Fruit fly (Drosophila melanogaster) whole organism, pupa: Measurements from ENCODE around the gene mRpL4.

Experiments
- CG10348 ChIP-seq: fragments of 200-800 bp; sonication (Bioruptor generic); IDR thresholded peaks from 2 replicates; pipeline ENCODE4 v1.3.6; 2022; ENCODE audit warnings: missing biosample characterization, missing genetic modification characterization
- CG12605 ChIP-seq: fragments of 200-800 bp; sonication (Bioruptor generic); IDR thresholded peaks from 2 replicates; pipeline ENCODE4 v1.3.6; 2022; ENCODE audit warnings: missing biosample characterization, missing genetic modification characterization
- CG13204 ChIP-seq: fragments of 200-800 bp; sonication (Bioruptor generic); optimal IDR thresholded peaks from 2 replicates; lab custom pipeline; 2018; ENCODE audit warnings: missing biosample characterization, mild to moderate bottlenecking, missing genetic modification characterization, moderate library complexity
- CG14655 ChIP-seq: fragments of 200-800 bp; sonication (Bioruptor generic); optimal IDR thresholded peaks from 3 replicates; lab custom pipeline; 2017; ENCODE audit warnings: mild to moderate bottlenecking, missing biosample characterization, missing genetic modification reagents, missing genetic modification characterization
- CG15710 ChIP-seq: fragments of 200-800 bp; sonication (Bioruptor generic); optimal IDR thresholded peaks from 2 replicates; lab custom pipeline; 2018; ENCODE audit warnings: missing biosample characterization, mild to moderate bottlenecking, missing genetic modification characterization, moderate library complexity
- CG17806 ChIP-seq: fragments of 200-800 bp; sonication (Bioruptor generic); optimal IDR thresholded peaks from 2 replicates; lab custom pipeline; 2018; ENCODE audit warnings: missing biosample characterization, mild to moderate bottlenecking, missing genetic modification characterization, moderate library complexity
- CG32121 ChIP-seq: fragments of 200-800 bp; sonication (Bioruptor generic); IDR thresholded peaks from 2 replicates; pipeline ENCODE4 v1.3.6; 2022; ENCODE audit warnings: missing biosample characterization, missing genetic modification characterization
- CG34367 ChIP-seq: fragments of 200-800 bp; sonication (Bioruptor generic); optimal IDR thresholded peaks from 2 replicates; lab custom pipeline; 2018; ENCODE audit warnings: missing biosample characterization, mild to moderate bottlenecking, missing genetic modification characterization
- CG4496 ChIP-seq: fragments of 200-800 bp; sonication (Bioruptor generic); IDR thresholded peaks from 3 replicates; pipeline ENCODE4 v1.3.6; 2022; ENCODE audit warnings: missing biosample characterization, missing genetic modification characterization
- CG8159 ChIP-seq: fragments of 200-800 bp; sonication (Bioruptor generic); optimal IDR thresholded peaks from 3 replicates; lab custom pipeline; 2018; ENCODE audit warnings: missing biosample characterization, mild to moderate bottlenecking, missing genetic modification characterization, moderate library complexity
- CG8301 ChIP-seq: fragments of 200-800 bp; sonication (Bioruptor generic); optimal IDR thresholded peaks from 2 replicates; lab custom pipeline; 2018; ENCODE audit warnings: missing biosample characterization, mild to moderate bottlenecking, missing genetic modification characterization
- CG9948 ChIP-seq: fragments of 200-800 bp; sonication (Bioruptor generic); optimal IDR thresholded peaks from 2 replicates; lab custom pipeline; 2018; ENCODE audit warnings: missing biosample characterization, mild to moderate bottlenecking, missing genetic modification characterization, moderate library complexity
- D1 ChIP-seq: fragments of 200-800 bp; sonication (Bioruptor generic); optimal IDR thresholded peaks from 2 replicates; lab custom pipeline; 2018; ENCODE audit warnings: missing biosample characterization, mild to moderate bottlenecking, missing genetic modification characterization, moderate library complexity
- EcR ChIP-seq: fragments of 200-800 bp; sonication (Bioruptor generic); optimal IDR thresholded peaks from 3 replicates; lab custom pipeline; 2019; ENCODE audit warnings: missing biosample characterization, missing genetic modification characterization, mild to moderate bottlenecking, moderate library complexity, missing genetic modification reagents
- Ets98B ChIP-seq: fragments of 200-800 bp; sonication (Bioruptor generic); IDR thresholded peaks from 2 replicates; pipeline ENCODE4 v1.3.6; 2022; ENCODE audit warnings: missing biosample characterization, missing genetic modification characterization
- Pif1A ChIP-seq: fragments of 200-800 bp; sonication (Bioruptor generic); optimal IDR thresholded peaks from 3 replicates; lab custom pipeline; 2016; ENCODE audit warnings: missing biosample characterization, missing genetic modification characterization
- Pif1B ChIP-seq: fragments of 200-800 bp; sonication (Bioruptor generic); optimal IDR thresholded peaks from 3 replicates; lab custom pipeline; 2016; ENCODE audit warnings: missing biosample characterization, missing genetic modification characterization
- Snoo ChIP-seq: fragments of 200-800 bp; sonication (Bioruptor generic); optimal IDR thresholded peaks from 3 replicates; lab custom pipeline; 2017; ENCODE audit warnings: missing biosample characterization, mild to moderate bottlenecking, missing genetic modification characterization, inconsistent platforms
- fd96Ca ChIP-seq: fragments of 200-800 bp; sonication (Bioruptor generic); IDR thresholded peaks from 3 replicates; pipeline ENCODE4 v1.3.6; 2022; ENCODE audit warnings: missing biosample characterization, missing genetic modification characterization
- gl ChIP-seq: fragments of 200-800 bp; sonication (Bioruptor generic); optimal IDR thresholded peaks from 2 replicates; lab custom pipeline; 2018; ENCODE audit warnings: missing biosample characterization, mild to moderate bottlenecking, missing genetic modification characterization
- rn ChIP-seq: fragments of 200-800 bp; sonication (Bioruptor generic); IDR thresholded peaks from 2 replicates; pipeline ENCODE4 v1.3.6; 2022; ENCODE audit warnings: missing biosample characterization, missing genetic modification characterization

The mRpL4 gene

dm6 chr2L:16307026-16307703, 21.8 kb downstream of the mRpL4 start, which contains the start of the genes CG5861 and Syx5:
CG5861 (minus strand) TSS chr2L:16307298.
Syx5 (plus strand) TSS chr2L:16307346.
- TF ChIP-seq CG32121 (GFP tag; lab: Robert Waterston, UW), result peak; percentile 57; the same call in 1 of the 2 replicates
- no peak for TF ChIP-seq CG4496 (GFP tag; lab: Robert Waterston, UW)
- TF ChIP-seq CG15710 (tag; lab: Kevin White, UChicago), result peak; percentile 42
- TF ChIP-seq EcR (GFP tag; lab: Kevin White, UChicago), result peak; percentile 0
- peak; percentile 60 for TF ChIP-seq Ets98B (GFP tag; lab: Robert Waterston, UW)
- TF ChIP-seq CG12605, result no peak
- TF ChIP-seq CG9948 (tag; lab: Kevin White, UChicago), result peak; percentile 12
- peak; percentile 37 for TF ChIP-seq CG17806 (tag; lab: Kevin White, UChicago)
- no peak for TF ChIP-seq CG13204 (GFP tag; lab: Kevin White, UChicago)
- TF ChIP-seq fd96Ca, result no peak; the same call in 2 of the 3 replicates
- TF ChIP-seq Snoo (tag; lab: Kevin White, UChicago), result peak; percentile 29
- TF ChIP-seq CG8301 (tag; lab: Kevin White, UChicago), result no peak
- peak; percentile 42; the same call in 1 of the 2 replicates for TF ChIP-seq rn (GFP tag; lab: Robert Waterston, UW)
- TF ChIP-seq CG8159 (tag; lab: Kevin White, UChicago), result no peak
- TF ChIP-seq gl (tag; lab: Kevin White, UChicago), result no peak

- TF ChIP-seq Snoo (tag; lab: Kevin White, UChicago) (no peak), CG13204 (GFP tag; lab: Kevin White, UChicago) (no peak), CG4496 (GFP tag; lab: Robert Waterston, UW) (no peak), gl (tag; lab: Kevin White, UChicago) (no peak), CG9948 (tag; lab: Kevin White, UChicago) (no peak), CG8159 (tag; lab: Kevin White, UChicago) (no peak), CG17806 (tag; lab: Kevin White, UChicago) (no peak), fd96Ca (no peak), CG15710 (tag; lab: Kevin White, UChicago) (peak; percentile 34), CG12605 (no peak), D1 (tag; lab: Kevin White, UChicago) (peak; percentile 58), rn (GFP tag; lab: Robert Waterston, UW) (no peak), CG34367 (tag; lab: Kevin White, UChicago) (no peak), Ets98B (GFP tag; lab: Robert Waterston, UW) (no peak)
Observed at dm6 chr2L:16302773-16303279, 26.1 kb downstream of the mRpL4 start, which contains the start of gene GMF. GMF (minus strand) TSS chr2L:16302954.

dm6 chr2L:16299466-16300311, 29.2 kb downstream of the mRpL4 start, which contains the start of the genes heix and CG17328:
heix (minus strand) TSS chr2L:16299858.
CG17328 (plus strand) TSS chr2L:16299943.
- peak; percentile 14; the same call in 1 of the 2 replicates for TF ChIP-seq CG32121 (GFP tag; lab: Robert Waterston, UW)
- TF ChIP-seq CG10348 (GFP tag; lab: Robert Waterston, UW), result 0 out of 2 replicates have a peak, but pooled peaks have one; percentile 16
- peak; percentile 59 for TF ChIP-seq CG9948 (tag; lab: Kevin White, UChicago)
- TF ChIP-seq Pif1A (GFP tag; lab: Kevin White, UChicago), result no peak
- peak; percentile 73 for TF ChIP-seq CG8159 (tag; lab: Kevin White, UChicago)
- TF ChIP-seq fd96Ca, result no peak
- TF ChIP-seq D1 (tag; lab: Kevin White, UChicago), result no peak
- peak; percentile 64 for TF ChIP-seq Snoo (tag; lab: Kevin White, UChicago)
- peak; percentile 27; the same call in 1 of the 2 replicates for TF ChIP-seq Ets98B (GFP tag; lab: Robert Waterston, UW)
- TF ChIP-seq CG14655 (GFP tag; lab: Kevin White, UChicago), result no peak
- 0 out of 2 replicates have a peak, but pooled peaks have one; percentile 40 for TF ChIP-seq rn (GFP tag; lab: Robert Waterston, UW)
- no peak for TF ChIP-seq CG12605
- TF ChIP-seq CG4496 (GFP tag; lab: Robert Waterston, UW), result peak; percentile 69
- peak; percentile 74 for TF ChIP-seq CG15710 (tag; lab: Kevin White, UChicago)
- peak; percentile 62 for TF ChIP-seq CG17806 (tag; lab: Kevin White, UChicago)
- TF ChIP-seq CG8301 (tag; lab: Kevin White, UChicago), result peak; percentile 59
- TF ChIP-seq EcR (GFP tag; lab: Kevin White, UChicago), result no peak
- TF ChIP-seq gl (tag; lab: Kevin White, UChicago), result no peak
- no peak for TF ChIP-seq CG13204 (GFP tag; lab: Kevin White, UChicago)
- no peak for TF ChIP-seq Pif1B (GFP tag; lab: Kevin White, UChicago)
- TF ChIP-seq CG34367 (tag; lab: Kevin White, UChicago), result peak; percentile 56

dm6 chr2L:16293703-16294233, 35.2 kb downstream of the mRpL4 start, which contains the start of gene Cyp303a1:
Cyp303a1 (plus strand) TSS chr2L:16294183.
- TF ChIP-seq fd96Ca (no peak), CG15710 (tag; lab: Kevin White, UChicago) (no peak), CG9948 (tag; lab: Kevin White, UChicago) (no peak), Ets98B (GFP tag; lab: Robert Waterston, UW) (no peak), CG4496 (GFP tag; lab: Robert Waterston, UW) (no peak), CG10348 (GFP tag; lab: Robert Waterston, UW) (no peak)
